Fruit fly (Drosophila melanogaster) whole organism, embryonic: ENCODE data around the gene CG14642.

Source experiments
- Asciz ChIP-seq: fragments of 200-800 bp; sonication (Bioruptor generic); optimal IDR thresholded peaks from 2 replicates; lab custom pipeline; 2017; ENCODE audit warnings: missing biosample characterization, mild to moderate bottlenecking, missing genetic modification characterization, missing genetic modification reagents
- Awh ChIP-seq: fragments of 200-800 bp; sonication (Bioruptor generic); IDR thresholded peaks from 2 replicates; pipeline ENCODE4, ENCODE4 v1.3.6; 2022; ENCODE audit warnings: missing biosample characterization, missing genetic modification characterization
- BEAF-32 ChIP-seq: fragments of 200-800 bp; sonication (Bioruptor generic); optimal IDR thresholded peaks from 3 replicates; lab custom pipeline; 2017; ENCODE audit warnings: missing biosample characterization, missing genetic modification characterization, mild to moderate bottlenecking, moderate library complexity, missing genetic modification reagents
- Bgb ChIP-seq: fragments of 200-800 bp; sonication (Bioruptor generic); IDR thresholded peaks from 2 replicates; pipeline ENCODE4 v1.3.6; 2022; ENCODE audit warnings: missing biosample characterization, missing genetic modification characterization; ENCODE audit not compliant: partially characterized antibody
- CG10147 ChIP-seq: fragments of 200-800 bp; sonication (Bioruptor generic); optimal IDR thresholded peaks from 2 replicates; lab custom pipeline; 2019; ENCODE audit warnings: missing biosample characterization, mild to moderate bottlenecking, missing genetic modification characterization, moderate library complexity
- CG10274 ChIP-seq: fragments of 200-800 bp; sonication (Bioruptor generic); optimal IDR thresholded peaks from 3 replicates; lab custom pipeline; 2017; ENCODE audit warnings: missing biosample characterization, mild to moderate bottlenecking, missing genetic modification characterization
- CG11093 ChIP-seq: fragments of 200-800 bp; sonication (Bioruptor generic); IDR thresholded peaks from 3 replicates; pipeline ENCODE4 v1.3.6; 2022; ENCODE audit warnings: missing biosample characterization, missing genetic modification characterization
- CG11723 ChIP-seq: fragments of 200-800 bp; sonication (Bioruptor generic); optimal IDR thresholded peaks from 2 replicates; lab custom pipeline; 2017; ENCODE audit warnings: missing biosample characterization, mild to moderate bottlenecking, missing genetic modification characterization
- CG12155 ChIP-seq: fragments of 200-800 bp; sonication (Bioruptor generic); optimal IDR thresholded peaks from 3 replicates; lab custom pipeline; 2016; ENCODE audit warnings: missing biosample characterization, missing genetic modification characterization
- CG12659 ChIP-seq: fragments of 200-800 bp; sonication (Bioruptor generic); optimal IDR thresholded peaks from 3 replicates; lab custom pipeline; 2017; ENCODE audit warnings: mild to moderate bottlenecking, missing biosample characterization, missing genetic modification reagents, missing genetic modification characterization
- CG13296 ChIP-seq: fragments of 200-800 bp; sonication (Bioruptor generic); optimal IDR thresholded peaks from 3 replicates; lab custom pipeline; 2018; ENCODE audit warnings: missing biosample characterization, mild to moderate bottlenecking, missing genetic modification characterization
- CG14965 ChIP-seq: fragments of 200-800 bp; sonication (Bioruptor generic); optimal IDR thresholded peaks from 2 replicates; lab custom pipeline; 2016; ENCODE audit warnings: missing biosample characterization, missing genetic modification characterization, borderline replicate concordance
- CG30403 ChIP-seq: fragments of 200-800 bp; sonication (Bioruptor generic); optimal IDR thresholded peaks from 3 replicates; lab custom pipeline; 2016; ENCODE audit warnings: missing biosample characterization, missing genetic modification characterization
- CG6854 ChIP-seq: fragments of 200-800 bp; sonication (Bioruptor generic); optimal IDR thresholded peaks from 3 replicates; lab custom pipeline; 2017; ENCODE audit warnings: missing biosample characterization, mild to moderate bottlenecking, missing genetic modification characterization
- CG7271 ChIP-seq: fragments of 200-800 bp; sonication (Bioruptor generic); optimal IDR thresholded peaks from 2 replicates; lab custom pipeline; 2018; ENCODE audit warnings: missing biosample characterization, mild to moderate bottlenecking, missing genetic modification characterization, moderate library complexity
- CG7928 ChIP-seq: fragments of 200-800 bp; sonication (Bioruptor generic); optimal IDR thresholded peaks from 2 replicates; lab custom pipeline; 2017; ENCODE audit warnings: missing biosample characterization, mild to moderate bottlenecking, missing genetic modification characterization
- CG7963 ChIP-seq: fragments of 200-800 bp; sonication (Bioruptor generic); IDR thresholded peaks from 3 replicates; pipeline ENCODE4 v1.3.6; 2022; ENCODE audit warnings: missing biosample characterization, missing genetic modification characterization; ENCODE audit not compliant: partially characterized antibody
- CG8765 ChIP-seq: fragments of 200-800 bp; sonication (Bioruptor generic); IDR thresholded peaks from 2 replicates; pipeline ENCODE4 v1.3.6; 2022; ENCODE audit warnings: missing biosample characterization, missing genetic modification characterization
- CHES-1-like ChIP-seq: fragments of 200-800 bp; sonication (Bioruptor generic); optimal IDR thresholded peaks from 2 replicates; lab custom pipeline; 2016; ENCODE audit warnings: missing biosample characterization, missing genetic modification characterization
- Dip2 ChIP-seq: fragments of 200-800 bp; sonication (Bioruptor generic); IDR thresholded peaks from 2 replicates; pipeline ENCODE4 v1.3.6; 2022; ENCODE audit warnings: missing biosample characterization, missing genetic modification characterization
- Dll ChIP-seq: fragments of 200-800 bp; sonication (Bioruptor generic); IDR thresholded peaks from 4 replicates; pipeline ENCODE4 v1.3.6; 2022; ENCODE audit warnings: missing biosample characterization, missing genetic modification characterization; ENCODE audit not compliant: partially characterized antibody
- Dp ChIP-seq: fragments of 200-800 bp; sonication (Bioruptor generic); optimal IDR thresholded peaks from 2 replicates; lab custom pipeline; 2018; ENCODE audit warnings: missing biosample characterization, mild to moderate bottlenecking, missing genetic modification characterization, moderate library complexity
- E2f1 ChIP-seq: fragments of 200-800 bp; sonication (Bioruptor generic); IDR thresholded peaks from 2 replicates; pipeline ENCODE4 v1.3.6; 2022; ENCODE audit warnings: missing biosample characterization, missing genetic modification characterization
- Elba2 ChIP-seq: fragments of 200-800 bp; sonication (Bioruptor generic); optimal IDR thresholded peaks from 3 replicates; lab custom pipeline; 2016; ENCODE audit warnings: missing biosample characterization, missing genetic modification characterization
- GATAe ChIP-seq: fragments of 200-800 bp; sonication (Bioruptor generic); conservative IDR thresholded peaks from 2 replicates; pipeline ENCODE4 v1.3.6; 2022; ENCODE audit warnings: missing biosample characterization, missing genetic modification characterization
- HLH3B ChIP-seq: fragments of 200-800 bp; sonication (Bioruptor generic); IDR thresholded peaks from 2 replicates; pipeline ENCODE4 v1.3.6; 2022; ENCODE audit warnings: missing biosample characterization, missing genetic modification characterization
- Hand ChIP-seq: fragments of 200-800 bp; sonication (Bioruptor generic); optimal IDR thresholded peaks from 2 replicates; lab custom pipeline; 2017; ENCODE audit warnings: mild to moderate bottlenecking, missing biosample characterization, missing genetic modification reagents, missing genetic modification characterization
- Lim3 ChIP-seq: fragments of 200-800 bp; sonication (Bioruptor generic); IDR thresholded peaks from 2 replicates; pipeline ENCODE4 v1.3.6; 2022; ENCODE audit warnings: missing biosample characterization, missing genetic modification characterization
- MBD-R2 ChIP-seq: fragments of 200-800 bp; sonication (Bioruptor generic); IDR thresholded peaks from 2 replicates; pipeline ENCODE4 v1.3.6; 2022; ENCODE audit warnings: missing biosample characterization, missing genetic modification characterization
- Mad ChIP-seq: fragments of 200-800 bp; sonication (Bioruptor generic); optimal IDR thresholded peaks from 2 replicates; lab custom pipeline; 2016; ENCODE audit warnings: missing biosample characterization, missing genetic modification characterization
- NK7.1 ChIP-seq: fragments of 200-800 bp; sonication (Bioruptor generic); optimal IDR thresholded peaks from 3 replicates; lab custom pipeline; 2016; ENCODE audit warnings: missing biosample characterization, missing genetic modification characterization
- Oaz ChIP-seq: fragments of 200-800 bp; sonication (Bioruptor generic); IDR thresholded peaks from 2 replicates; pipeline ENCODE4 v1.3.6; 2022; ENCODE audit warnings: missing biosample characterization, missing genetic modification characterization
- Sin3A ChIP-seq: fragments of >200 bp; optimal IDR thresholded peaks from 2 replicates; lab custom pipeline; 2018
- Sry-β ChIP-seq: fragments of 200-800 bp; sonication (Bioruptor generic); optimal IDR thresholded peaks from 2 replicates; lab custom pipeline; 2018; ENCODE audit warnings: missing biosample characterization, mild to moderate bottlenecking, missing genetic modification characterization, moderate library complexity
- Usf ChIP-seq: fragments of 200-800 bp; sonication (Bioruptor generic); optimal IDR thresholded peaks from 2 replicates; lab custom pipeline; 2017; ENCODE audit warnings: missing genotype, missing biosample characterization, missing genetic modification characterization
- ci ChIP-seq: fragments of 200-800 bp; sonication (Bioruptor generic); IDR thresholded peaks from 3 replicates; pipeline ENCODE4 v1.3.6; 2022; ENCODE audit warnings: missing biosample characterization, missing genetic modification characterization
- danr ChIP-seq: fragments of 200-800 bp; sonication (Bioruptor generic); IDR thresholded peaks from 2 replicates; pipeline ENCODE4 v1.3.6; 2022; ENCODE audit warnings: missing biosample characterization, missing genetic modification characterization
- disco-r ChIP-seq: fragments of 200-800 bp; sonication (Bioruptor generic); optimal IDR thresholded peaks from 2 replicates; lab custom pipeline; 2016; ENCODE audit warnings: missing biosample characterization, missing genetic modification characterization
- dmrt11E ChIP-seq: fragments of 200-800 bp; sonication (Bioruptor generic); optimal IDR thresholded peaks from 3 replicates; lab custom pipeline; 2018; ENCODE audit warnings: missing biosample characterization, mild to moderate bottlenecking, missing genetic modification characterization, moderate library complexity
- dysf ChIP-seq: fragments of 200-800 bp; sonication (Bioruptor generic); IDR thresholded peaks from 3 replicates; pipeline ENCODE4 v1.3.6; 2022; ENCODE audit warnings: missing biosample characterization, missing genetic modification characterization
- eve ChIP-seq, 2 experiments: fragments of >200 bp; optimal IDR thresholded peaks; 2 replicates each; lab custom pipeline; 2017; ENCODE audit warnings: missing biosample characterization in 2 of 2, missing genetic modification characterization in 2 of 2
- exex ChIP-seq: fragments of 200-800 bp; sonication (Bioruptor generic); optimal IDR thresholded peaks from 4 replicates; lab custom pipeline; 2018; ENCODE audit warnings: missing biosample characterization, mild to moderate bottlenecking, missing genetic modification characterization, moderate library complexity
- fu2 ChIP-seq: fragments of 200-800 bp; sonication (Bioruptor generic); optimal IDR thresholded peaks from 2 replicates; lab custom pipeline; 2016; ENCODE audit warnings: missing biosample characterization, missing genetic modification characterization
- gfzf ChIP-seq: fragments of 200-800 bp; sonication (Bioruptor generic); optimal IDR thresholded peaks from 2 replicates; lab custom pipeline; 2016; ENCODE audit warnings: missing biosample characterization, mild to moderate bottlenecking, missing genetic modification characterization, moderate library complexity
- insv ChIP-seq, 2 experiments: fragments of 200-800 bp; sonication (Bioruptor generic); optimal IDR thresholded peaks; 3 replicates each; lab custom pipeline; 2016 to 2018; ENCODE audit warnings: missing biosample characterization in 2 of 2, missing genetic modification characterization in 2 of 2
- p53 ChIP-seq: fragments of 200-800 bp; sonication (Bioruptor generic); optimal IDR thresholded peaks from 2 replicates; lab custom pipeline; 2016; ENCODE audit warnings: missing biosample characterization, missing genetic modification characterization
- sc ChIP-seq, 3 experiments: fragments of >200 bp in 2 of 3; fragments of 200-800 bp in 1 of 3; sonication (Bioruptor generic) in 1 of 3; optimal IDR thresholded peaks; 2 replicates in 2 of 3; 3 replicates in 1 of 3; lab custom pipeline; 2017; ENCODE audit warnings: mild to moderate bottlenecking in 1 of 3, missing biosample characterization in 1 of 3, missing genetic modification characterization in 1 of 3, missing genetic modification reagents in 1 of 3
- sens ChIP-seq: fragments of 200-800 bp; sonication (Bioruptor generic); peaks from one replicate; lab custom pipeline; 2016; ENCODE audit warnings: missing biosample characterization, missing genetic modification characterization
- sqz ChIP-seq: fragments of 200-800 bp; sonication (Bioruptor generic); optimal IDR thresholded peaks from 3 replicates; lab custom pipeline; 2018; ENCODE audit warnings: missing biosample characterization, mild to moderate bottlenecking, missing genetic modification characterization
- sug ChIP-seq: fragments of 200-800 bp; optimal IDR thresholded peaks from 2 replicates; lab custom pipeline; 2019; ENCODE audit warnings: missing biosample characterization, mild to moderate bottlenecking, missing genetic modification characterization, moderate library complexity
- wdn ChIP-seq: fragments of 200-800 bp; sonication (Bioruptor generic); IDR thresholded peaks from 2 replicates; pipeline ENCODE4 v1.3.6; 2022; ENCODE audit warnings: missing biosample characterization, missing genetic modification characterization

CG14642 gene

dm6 chr3R:4214038-4214437, 28.5 kb downstream of the CG14642 start (continued):
- TF ChIP-seq GATAe (GFP tag; lab: Robert Waterston, UW), result peak; percentile 33; the same call in 1 of the 2 replicates
- TF ChIP-seq CG14965, result no peak
- TF ChIP-seq NK7.1 (GFP tag; lab: Kevin White, UChicago), result peak; percentile 47
- TF ChIP-seq Dp (GFP tag; lab: Kevin White, UChicago), result no peak
- peak; percentile 16; the same call in 1 of the 2 replicates for TF ChIP-seq CG8765
- peak; percentile 91 for TF ChIP-seq HLH3B (GFP tag; lab: Robert Waterston, UW)
- no peak for TF ChIP-seq gfzf (GFP tag; lab: Kevin White, UChicago)
- TF ChIP-seq Mad, result peak; percentile 29
- no peak for TF ChIP-seq BEAF-32 (GFP tag; lab: Kevin White, UChicago)
- TF ChIP-seq Hand (GFP tag; lab: Kevin White, UChicago), result no peak
- no peak for TF ChIP-seq insv (GFP tag; optimal IDR thresholded peaks at IDR 0.05; lab: Kevin White, UChicago)
- no peak for TF ChIP-seq CG7963 (GFP tag; lab: Robert Waterston, UW)
- peak; percentile 52 for TF ChIP-seq CG13296 (GFP tag; lab: Kevin White, UChicago)
- peak; percentile 61 for TF ChIP-seq fu2
- peak; percentile 48 for TF ChIP-seq CG12155 (GFP tag; lab: Kevin White, UChicago)
- TF ChIP-seq CG11093 (GFP tag; lab: Robert Waterston, UW), result peak; percentile 82
- no peak for TF ChIP-seq Usf
- TF ChIP-seq Asciz, result peak; percentile 65
- peak; percentile 53; the same call in 1 of the 2 replicates for TF ChIP-seq Lim3
- TF ChIP-seq dmrt11E (tag; lab: Kevin White, UChicago), result peak; percentile 31
- peak; percentile 90 for TF ChIP-seq Awh (GFP tag; lab: Robert Waterston, UW)
- peak; percentile 69 for TF ChIP-seq CG11723 (GFP tag; lab: Kevin White, UChicago)
- no peak for TF ChIP-seq Dll (GFP tag; lab: Robert Waterston, UW)
- no peak for TF ChIP-seq CG10147 (GFP tag; lab: Kevin White, UChicago)
- TF ChIP-seq Oaz (GFP tag; lab: Robert Waterston, UW), result peak; percentile 71
- peak; percentile 87 for TF ChIP-seq E2f1
- TF ChIP-seq sens (GFP tag; lab: Kevin White, UChicago), result peak; percentile 95
- no peak for TF ChIP-seq CG7271 (tag; lab: Kevin White, UChicago)
- peak; percentile 23 for TF ChIP-seq sug (tag; lab: Kevin White, UChicago)
- TF ChIP-seq Dip2 (GFP tag; lab: Robert Waterston, UW), result peak; percentile 39; the same call in 1 of the 2 replicates
- peak; percentile 31 for TF ChIP-seq MBD-R2 (GFP tag; lab: Robert Waterston, UW)
- TF ChIP-seq CG6854 (GFP tag; lab: Kevin White, UChicago), result no peak
- TF ChIP-seq eve (GFP tag; optimal IDR thresholded peaks at IDR 0.05; lab: Kevin White, UChicago), result no peak
- no peak for TF ChIP-seq Elba2 (GFP tag; lab: Kevin White, UChicago)
- TF ChIP-seq Sry-β (GFP tag; lab: Kevin White, UChicago), result no peak
- TF ChIP-seq sc (optimal IDR thresholded peaks at IDR 0.05; lab: Kevin White, UChicago), result no peak
- peak; percentile 65 for TF ChIP-seq sc (GFP tag; optimal IDR thresholded peaks at IDR 0.05; lab: Kevin White, UChicago)
- peak; percentile 15 for TF ChIP-seq CG7928 (GFP tag; lab: Kevin White, UChicago)
- TF ChIP-seq Sin3A (lab: Kevin White, UChicago), result no peak
- peak; percentile 76 for TF ChIP-seq CG12659 (GFP tag; lab: Kevin White, UChicago)
- TF ChIP-seq dysf, result peak; percentile 91
- TF ChIP-seq disco-r (GFP tag; lab: Kevin White, UChicago), result peak; percentile 11
- peak; percentile 37 for TF ChIP-seq CG10274 (GFP tag; lab: Kevin White, UChicago)
- peak; percentile 95 for TF ChIP-seq ci (GFP tag; lab: Robert Waterston, UW)
- no peak for TF ChIP-seq Bgb (GFP tag; lab: Robert Waterston, UW)
- peak; percentile 39 for TF ChIP-seq CHES-1-like (GFP tag; lab: Kevin White, UChicago)
- peak; percentile 69 for TF ChIP-seq CG30403 (GFP tag; lab: Kevin White, UChicago)
- peak; percentile 73 for TF ChIP-seq danr
- TF ChIP-seq p53, result peak; percentile 34
- TF ChIP-seq wdn (GFP tag; lab: Robert Waterston, UW), result peak; percentile 69
- TF ChIP-seq exex, result no peak
- peak; percentile 8 for TF ChIP-seq sqz (GFP tag; lab: Kevin White, UChicago)
